Fruit fly (Drosophila melanogaster) whole organism, embryonic: ENCODE measurements around the gene Cdk5alpha.

Source experiments
- Abd-B ChIP-seq: fragments of 200-800 bp; sonication (Bioruptor generic); optimal IDR thresholded peaks from 2 replicates; lab custom pipeline; 2018; ENCODE audit warnings: missing biosample characterization, mild to moderate bottlenecking, missing genetic modification characterization, moderate library complexity
- CG14860 ChIP-seq: fragments of 200-800 bp; sonication (Bioruptor generic); IDR thresholded peaks from 3 replicates; pipeline ENCODE4 v1.3.6; 2022; ENCODE audit warnings: missing biosample characterization, missing genetic modification characterization; ENCODE audit not compliant: partially characterized antibody
- CG15011 ChIP-seq: fragments of 200-800 bp; sonication (Bioruptor generic); optimal IDR thresholded peaks from 3 replicates; lab custom pipeline; 2018; ENCODE audit warnings: missing biosample characterization, mild to moderate bottlenecking, missing genetic modification characterization
- CG17568 ChIP-seq: fragments of 200-800 bp; sonication (Bioruptor generic); optimal IDR thresholded peaks from 2 replicates; lab custom pipeline; 2018; ENCODE audit warnings: missing biosample characterization, mild to moderate bottlenecking, missing genetic modification characterization, moderate library complexity
- CG1792 ChIP-seq: fragments of 200-800 bp; sonication (Bioruptor generic); optimal IDR thresholded peaks from 2 replicates; lab custom pipeline; 2016; ENCODE audit warnings: missing biosample characterization, missing genetic modification characterization
- CG18764 ChIP-seq: fragments of 200-800 bp; sonication (Bioruptor generic); optimal IDR thresholded peaks from 3 replicates; lab custom pipeline; 2016; ENCODE audit warnings: missing biosample characterization, missing genetic modification characterization
- CG2120 ChIP-seq: fragments of 200-800 bp; sonication (Bioruptor generic); optimal IDR thresholded peaks from 3 replicates; lab custom pipeline; 2016; ENCODE audit warnings: missing biosample characterization, missing genetic modification characterization
- CG3281 ChIP-seq: fragments of 200-800 bp; sonication (Bioruptor generic); optimal IDR thresholded peaks from 3 replicates; lab custom pipeline; 2017; ENCODE audit warnings: missing biosample characterization, mild to moderate bottlenecking, missing genetic modification characterization
- CG4328 ChIP-seq: fragments of 200-800 bp; sonication (Bioruptor generic); optimal IDR thresholded peaks from 3 replicates; lab custom pipeline; 2017; ENCODE audit warnings: missing biosample characterization, missing genetic modification reagents, missing genetic modification characterization
- CG4360 ChIP-seq: fragments of 200-800 bp; sonication (Bioruptor generic); IDR thresholded peaks from 2 replicates; pipeline ENCODE4 v1.3.6; 2022; ENCODE audit warnings: missing biosample characterization, missing genetic modification characterization
- CG6272 ChIP-seq: fragments of 200-800 bp; sonication (Bioruptor generic); IDR thresholded peaks from 2 replicates; pipeline ENCODE4 v1.3.6; 2022; ENCODE audit warnings: missing biosample characterization, missing genetic modification characterization
- CG6689 ChIP-seq: fragments of 200-800 bp; sonication (Bioruptor generic); IDR thresholded peaks from 2 replicates; pipeline ENCODE4 v1.3.6; 2022; ENCODE audit warnings: missing biosample characterization, missing genetic modification characterization
- CG6813 ChIP-seq: fragments of 200-800 bp; sonication (Bioruptor generic); optimal IDR thresholded peaks from 2 replicates; lab custom pipeline; 2017; ENCODE audit warnings: missing biosample characterization, missing genetic modification characterization, mild to moderate bottlenecking, moderate library complexity, missing genetic modification reagents
- CG7963 ChIP-seq: fragments of 200-800 bp; sonication (Bioruptor generic); IDR thresholded peaks from 3 replicates; pipeline ENCODE4 v1.3.6; 2022; ENCODE audit warnings: missing biosample characterization, missing genetic modification characterization; ENCODE audit not compliant: partially characterized antibody
- CG8924 ChIP-seq: fragments of 200-800 bp; optimal IDR thresholded peaks from 3 replicates; lab custom pipeline; 2019; ENCODE audit warnings: missing biosample characterization, mild to moderate bottlenecking, missing genetic modification characterization, moderate library complexity
- CG9609 ChIP-seq: fragments of 200-800 bp; sonication (Bioruptor generic); optimal IDR thresholded peaks from 3 replicates; lab custom pipeline; 2016; ENCODE audit warnings: missing biosample characterization, missing genetic modification characterization
- CoRest ChIP-seq: fragments of 200-800 bp; sonication (Bioruptor generic); optimal IDR thresholded peaks from 3 replicates; lab custom pipeline; 2018; ENCODE audit warnings: missing biosample characterization, mild to moderate bottlenecking, missing genetic modification characterization, moderate library complexity
- D19B ChIP-seq: fragments of 200-800 bp; sonication (Bioruptor generic); optimal IDR thresholded peaks from 2 replicates; lab custom pipeline; 2017; ENCODE audit warnings: missing biosample characterization, mild to moderate bottlenecking, missing genetic modification characterization
- Fer2 ChIP-seq: fragments of 200-800 bp; sonication (Bioruptor generic); optimal IDR thresholded peaks from 2 replicates; lab custom pipeline; 2018; ENCODE audit warnings: missing biosample characterization, mild to moderate bottlenecking, missing genetic modification characterization, moderate library complexity
- H15 ChIP-seq: fragments of 200-800 bp; sonication (Bioruptor generic); IDR thresholded peaks from 3 replicates; pipeline ENCODE4 v1.3.6; 2022; ENCODE audit warnings: missing biosample characterization, missing genetic modification characterization
- MBD-R2 ChIP-seq: fragments of 200-800 bp; sonication (Bioruptor generic); IDR thresholded peaks from 2 replicates; pipeline ENCODE4 v1.3.6; 2022; ENCODE audit warnings: missing biosample characterization, missing genetic modification characterization
- Med ChIP-seq: fragments of 200-800 bp; sonication (Bioruptor generic); peaks from one replicate; lab custom pipeline; 2016; ENCODE audit warnings: missing biosample characterization, missing genetic modification characterization, mild to moderate bottlenecking, inconsistent platforms, moderate library complexity
- Nf-YC ChIP-seq: fragments of 200-800 bp; optimal IDR thresholded peaks from 3 replicates; lab custom pipeline; 2019; ENCODE audit warnings: missing biosample characterization, mild to moderate bottlenecking, missing genetic modification characterization, moderate library complexity
- NfI ChIP-seq: fragments of 200-800 bp; sonication (Bioruptor generic); optimal IDR thresholded peaks from 3 replicates; lab custom pipeline; 2018; ENCODE audit warnings: missing biosample characterization, mild to moderate bottlenecking, missing genetic modification characterization, moderate library complexity
- Oaz ChIP-seq: fragments of 200-800 bp; sonication (Bioruptor generic); IDR thresholded peaks from 2 replicates; pipeline ENCODE4 v1.3.6; 2022; ENCODE audit warnings: missing biosample characterization, missing genetic modification characterization
- Pdp1 ChIP-seq, 2 experiments: fragments of 200-800 bp; sonication (Bioruptor generic); optimal IDR thresholded peaks; 3 replicates each; lab custom pipeline; 2016; ENCODE audit warnings: missing biosample characterization in 2 of 2, missing genetic modification characterization in 2 of 2, mild to moderate bottlenecking in 1 of 2, moderate library complexity in 1 of 2
- cad ChIP-seq: fragments of >200 bp; optimal IDR thresholded peaks from 2 replicates; lab custom pipeline; 2017; ENCODE audit warnings: missing biosample characterization, missing genetic modification characterization
- cg ChIP-seq: fragments of 200-800 bp; sonication (Bioruptor generic); optimal IDR thresholded peaks from 3 replicates; lab custom pipeline; 2019; ENCODE audit warnings: missing biosample characterization, mild to moderate bottlenecking, missing genetic modification characterization, moderate library complexity
- chif ChIP-seq, 2 experiments: fragments of 200-800 bp; sonication (Bioruptor generic); optimal IDR thresholded peaks; 3 replicates each; lab custom pipeline; 2016; ENCODE audit warnings: missing biosample characterization in 2 of 2, missing genetic modification characterization in 2 of 2
- dati ChIP-seq: fragments of 200-800 bp; sonication (Bioruptor generic); IDR thresholded peaks from 2 replicates; pipeline ENCODE4 v1.3.6; 2022; ENCODE audit warnings: missing biosample characterization, missing genetic modification characterization
- eve ChIP-seq, 2 experiments: fragments of >200 bp; optimal IDR thresholded peaks; 2 replicates each; lab custom pipeline; 2017; ENCODE audit warnings: missing biosample characterization in 2 of 2, missing genetic modification characterization in 2 of 2
- exex ChIP-seq: fragments of 200-800 bp; sonication (Bioruptor generic); optimal IDR thresholded peaks from 4 replicates; lab custom pipeline; 2018; ENCODE audit warnings: missing biosample characterization, mild to moderate bottlenecking, missing genetic modification characterization, moderate library complexity
- klu ChIP-seq: fragments of 200-800 bp; sonication (Bioruptor generic); IDR thresholded peaks from 2 replicates; pipeline ENCODE4 v1.3.6; 2022; ENCODE audit warnings: missing biosample characterization, missing genetic modification characterization
- knrl ChIP-seq: fragments of 200-800 bp; sonication (Bioruptor generic); IDR thresholded peaks from 3 replicates; pipeline ENCODE4 v1.3.6; 2022; ENCODE audit warnings: missing biosample characterization, missing genetic modification characterization; ENCODE audit not compliant: partially characterized antibody
- lbe ChIP-seq: fragments of 200-800 bp; sonication (Bioruptor generic); optimal IDR thresholded peaks from 2 replicates; lab custom pipeline; 2016; ENCODE audit warnings: missing biosample characterization, mild to moderate bottlenecking, missing genetic modification characterization
- pho ChIP-seq: fragments of 200-800 bp; sonication (Bioruptor generic); optimal IDR thresholded peaks from 2 replicates; lab custom pipeline; 2016; ENCODE audit warnings: missing biosample characterization, missing genetic modification characterization
- slp2 ChIP-seq: fragments of 200-800 bp; sonication (Bioruptor generic); optimal IDR thresholded peaks from 2 replicates; lab custom pipeline; 2016; ENCODE audit warnings: missing biosample characterization, missing genetic modification characterization
- toy ChIP-seq: fragments of 200-800 bp; sonication (Bioruptor generic); IDR thresholded peaks from 2 replicates; pipeline ENCODE4 v1.3.6; 2022; ENCODE audit warnings: missing biosample characterization, missing genetic modification characterization
- ttk ChIP-seq: fragments of 200-800 bp; sonication (Bioruptor generic); IDR thresholded peaks from 2 replicates; pipeline ENCODE4 v2.1.2; 2022; ENCODE audit warnings: missing biosample characterization, missing genetic modification characterization
- unc-4 ChIP-seq: fragments of 200-800 bp; sonication (Bioruptor generic); IDR thresholded peaks from 2 replicates; pipeline ENCODE4 v1.3.6; 2022; ENCODE audit warnings: missing biosample characterization, missing genetic modification characterization; ENCODE audit not compliant: partially characterized antibody
- wor ChIP-seq: fragments of 200-800 bp; sonication (Bioruptor generic); IDR thresholded peaks from 2 replicates; pipeline ENCODE4 v1.3.6; 2022; ENCODE audit warnings: missing biosample characterization, missing genetic modification characterization

The Cdk5alpha gene

dm6 chr2L:10321036-10321583 is 10.4 kb upstream of the Cdk5alpha start (continued):
- no peak for TF ChIP-seq MBD-R2 (GFP tag; lab: Robert Waterston, UW)
- no peak for TF ChIP-seq CG15011 (GFP tag; lab: Kevin White, UChicago)
- TF ChIP-seq toy, result no peak
- no peak for TF ChIP-seq Fer2 (tag; lab: Kevin White, UChicago)
- no peak for TF ChIP-seq CG8924 (tag; lab: Kevin White, UChicago)
- no peak for TF ChIP-seq CG2120 (GFP tag; lab: Kevin White, UChicago)
- no peak for TF ChIP-seq klu (GFP tag; lab: Robert Waterston, UW)
- 0 out of 3 replicates have a peak, but pooled peaks have one; percentile 39 for TF ChIP-seq CG7963
- peak; percentile 86; the same call in 2 of the 3 replicates for TF ChIP-seq knrl
- TF ChIP-seq CG6813 (GFP tag; lab: Kevin White, UChicago), result no peak
- no peak for TF ChIP-seq ttk
- peak; percentile 10 for TF ChIP-seq slp2
- no peak for TF ChIP-seq cad (GFP tag; lab: Kevin White, UChicago)
- TF ChIP-seq CG18764 (GFP tag; lab: Kevin White, UChicago), result no peak
- no peak for TF ChIP-seq lbe (GFP tag; lab: Kevin White, UChicago)
- no peak for TF ChIP-seq CG4360 (GFP tag; lab: Robert Waterston, UW)
- peak; percentile 2 for TF ChIP-seq Nf-YC (tag; lab: Kevin White, UChicago)
- TF ChIP-seq NfI (GFP tag; lab: Kevin White, UChicago), result peak; percentile 16
- TF ChIP-seq Oaz (GFP tag; lab: Robert Waterston, UW), result no peak
- TF ChIP-seq unc-4 (GFP tag; lab: Robert Waterston, UW), result peak; percentile 76
- TF ChIP-seq Abd-B (GFP tag; lab: Kevin White, UChicago), result no peak
- no peak for TF ChIP-seq dati
- no peak for TF ChIP-seq chif (GFP tag; optimal IDR thresholded peaks at IDR 0.05; lab: Kevin White, UChicago)
- TF ChIP-seq cg (GFP tag; lab: Kevin White, UChicago), result no peak
- no peak for TF ChIP-seq CG4328 (GFP tag; lab: Kevin White, UChicago)
- peak; percentile 49 for TF ChIP-seq CG3281 (GFP tag; lab: Kevin White, UChicago)
- no peak for TF ChIP-seq pho
- TF ChIP-seq CG14860 (GFP tag; lab: Robert Waterston, UW), result peak; percentile 55; the same call in 2 of the 3 replicates
- 0 out of 3 replicates have a peak, but pooled peaks have one; percentile 10 for TF ChIP-seq H15 (GFP tag; lab: Robert Waterston, UW)
- TF ChIP-seq CG17568 (GFP tag; lab: Kevin White, UChicago), result no peak
- TF ChIP-seq CG1792 (GFP tag; lab: Kevin White, UChicago), result no peak
- TF ChIP-seq CoRest (tag; lab: Kevin White, UChicago), result no peak
- TF ChIP-seq wor (GFP tag; lab: Robert Waterston, UW), result no peak
- peak; percentile 75 for TF ChIP-seq Med
- TF ChIP-seq eve (GFP tag; optimal IDR thresholded peaks at IDR 0.05; lab: Kevin White, UChicago), result no peak

DNA sequence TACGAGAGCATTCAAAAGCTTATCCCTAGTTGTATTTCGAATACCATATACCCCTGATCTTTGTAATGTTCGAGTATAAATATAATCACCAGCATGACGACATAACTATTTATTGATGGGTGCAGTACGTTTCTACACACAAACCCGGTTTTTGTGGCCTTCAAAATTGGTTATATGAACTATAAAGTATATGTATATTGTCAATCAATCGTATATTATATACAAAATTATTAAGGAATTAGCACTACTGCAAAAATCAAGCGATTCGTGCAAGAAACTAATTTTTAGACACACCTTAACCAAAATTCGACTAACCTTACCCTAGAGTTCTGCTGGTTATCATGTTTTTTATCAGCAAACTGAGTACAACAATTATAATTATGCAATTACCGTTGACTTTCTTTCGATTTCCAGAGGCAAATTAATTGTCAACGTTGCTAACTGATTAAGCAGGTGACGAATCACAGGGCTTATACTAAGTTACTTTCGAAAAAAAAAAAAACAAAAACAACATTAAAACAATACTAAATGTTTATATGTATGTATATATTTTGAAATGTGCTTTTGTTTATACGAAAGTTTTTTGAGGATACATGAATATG is 9.5 kb upstream of the Cdk5alpha start:
- TF ChIP-seq eve (GFP tag; optimal IDR thresholded peaks at IDR 0.05; lab: Kevin White, UChicago), result peak in 1 of 2 experiments; percentile 28
- peak in 1 of 2 experiments; percentile 75 for TF ChIP-seq Pdp1 (GFP tag; optimal IDR thresholded peaks at IDR 0.05; lab: Kevin White, UChicago)
- no peak for TF ChIP-seq CG6689
- TF ChIP-seq Med, result peak; percentile 10
- TF ChIP-seq exex, result peak; percentile 77
- peak; percentile 66 for TF ChIP-seq D19B (GFP tag; lab: Kevin White, UChicago)
- TF ChIP-seq CG9609 (GFP tag; lab: Kevin White, UChicago), result no peak
- no peak for TF ChIP-seq CG6272
